Worm (Caenorhabditis elegans) whole organism, L3 larva: ENCODE data around the gene T23B5.3.
A peak's percentile ranks its signal among the peaks of the same experiment; 100 is the strongest.

Experiments used
- R02D3.7 ChIP-seq: fragments of 150-350 bp; optimal IDR thresholded peaks from 2 replicates; lab custom pipeline; 2014; ENCODE audit warnings: missing biosample characterization, missing genetic modification characterization
- ama-1 ChIP-seq: fragments of 150-350 bp; optimal IDR thresholded peaks from 2 replicates; lab custom pipeline; 2018
- egl-27 ChIP-seq: sonication (generic microtip); optimal IDR thresholded peaks from 4 replicates; lab custom pipeline; 2017; ENCODE audit warnings: missing biosample characterization, missing genetic modification reagents, missing genetic modification characterization
- elt-1 ChIP-seq: fragments of 150-350 bp; optimal IDR thresholded peaks from 2 replicates; lab custom pipeline; 2014; ENCODE audit warnings: missing biosample characterization, missing genetic modification characterization
- elt-3 ChIP-seq, 3 experiments: fragments of 150-350 bp in 1 of 3; sonication (generic microtip) in 2 of 3; optimal IDR thresholded peaks; 2 replicates in 2 of 3; 4 replicates in 1 of 3; lab custom pipeline; 2014 to 2017; ENCODE audit warnings: missing biosample characterization in 3 of 3, missing genetic modification characterization in 3 of 3
- fos-1 ChIP-seq: fragments of 150-350 bp; optimal IDR thresholded peaks from 2 replicates; lab custom pipeline; 2014; ENCODE audit warnings: missing biosample characterization, missing genetic modification characterization
- lin-15B ChIP-seq: fragments of 150-350 bp; optimal IDR thresholded peaks from 2 replicates; lab custom pipeline; 2014; ENCODE audit warnings: missing biosample characterization, missing genetic modification characterization
- nhr-12 ChIP-seq: fragments of 150-350 bp; optimal IDR thresholded peaks from 2 replicates; lab custom pipeline; 2014; ENCODE audit warnings: missing biosample characterization, missing genetic modification characterization
- nhr-77 ChIP-seq: fragments of 150-350 bp; optimal IDR thresholded peaks from 2 replicates; lab custom pipeline; 2014; ENCODE audit warnings: missing biosample characterization, missing genetic modification characterization
- skn-1 ChIP-seq: fragments of 150-350 bp; optimal IDR thresholded peaks from 2 replicates; lab custom pipeline; 2014; ENCODE audit warnings: missing biosample characterization, missing genetic modification characterization
- tbx-2 ChIP-seq: sonication (generic microtip); optimal IDR thresholded peaks from 2 replicates; lab custom pipeline; 2016; ENCODE audit warnings: mild to moderate bottlenecking, missing genetic modification characterization, missing compliant biosample characterization
- zag-1 ChIP-seq: fragments of 150-350 bp; optimal IDR thresholded peaks from 2 replicates; lab custom pipeline; 2014; ENCODE audit warnings: missing biosample characterization, missing genetic modification characterization
- ztf-11 ChIP-seq: fragments of 150-350 bp; optimal IDR thresholded peaks from 2 replicates; lab custom pipeline; 2014; ENCODE audit warnings: missing biosample characterization, missing genetic modification characterization
- ztf-4 ChIP-seq: fragments of 150-350 bp; optimal IDR thresholded peaks from 2 replicates; lab custom pipeline; 2014; ENCODE audit warnings: missing biosample characterization, missing genetic modification characterization

DNA sequence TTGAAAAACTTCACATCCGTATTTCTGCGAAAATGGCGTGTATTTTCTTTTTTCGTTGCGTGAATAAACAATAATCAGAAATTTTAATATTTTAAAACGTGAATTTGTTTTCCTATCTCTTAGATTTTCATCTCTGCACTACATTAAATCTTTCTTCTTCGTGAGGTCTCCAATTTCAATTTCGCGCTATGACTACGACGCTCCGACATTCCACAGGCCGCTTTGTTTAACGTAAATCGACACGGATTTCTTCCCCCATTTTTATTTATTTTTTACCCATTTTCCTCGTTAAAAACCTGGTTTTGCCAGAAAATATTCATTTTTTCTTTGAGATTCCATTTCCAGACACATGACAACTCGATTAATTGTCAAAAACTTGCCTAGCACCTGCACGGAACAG lies 36.2 kb downstream of the T23B5.3 start, which contains the start of the genes T23F6.3 and rbd-1:
- TF ChIP-seq skn-1 = peak; percentile 57
- TF ChIP-seq elt-1 = no peak
- TF ChIP-seq tbx-2 = peak; percentile 55
- no peak for TF ChIP-seq egl-27 (tag; lab: Kevin White, UChicago)
- TF ChIP-seq R02D3.7 (tag; lab: Kevin White, UChicago) = peak; percentile 99
- no peak for TF ChIP-seq elt-3 (tag; optimal IDR thresholded peaks at IDR 0.05; lab: Kevin White, UChicago)
- TF ChIP-seq ama-1 (lab: Kevin White, UChicago) = no peak
- no peak for TF ChIP-seq ztf-11 (tag; lab: Kevin White, UChicago)
- peak; percentile 64 for TF ChIP-seq nhr-77 (tag; lab: Kevin White, UChicago)
- TF ChIP-seq zag-1 (tag; lab: Kevin White, UChicago) = no peak
- no peak for TF ChIP-seq nhr-12 (tag; lab: Kevin White, UChicago)
- peak; percentile 83 for TF ChIP-seq lin-15B
- no peak for TF ChIP-seq fos-1
- no peak for TF ChIP-seq ztf-4 (tag; lab: Kevin White, UChicago)
